Worm (Caenorhabditis elegans): ENCODE measurements around the gene nhr-40.

The nhr-40 gene

DNA sequence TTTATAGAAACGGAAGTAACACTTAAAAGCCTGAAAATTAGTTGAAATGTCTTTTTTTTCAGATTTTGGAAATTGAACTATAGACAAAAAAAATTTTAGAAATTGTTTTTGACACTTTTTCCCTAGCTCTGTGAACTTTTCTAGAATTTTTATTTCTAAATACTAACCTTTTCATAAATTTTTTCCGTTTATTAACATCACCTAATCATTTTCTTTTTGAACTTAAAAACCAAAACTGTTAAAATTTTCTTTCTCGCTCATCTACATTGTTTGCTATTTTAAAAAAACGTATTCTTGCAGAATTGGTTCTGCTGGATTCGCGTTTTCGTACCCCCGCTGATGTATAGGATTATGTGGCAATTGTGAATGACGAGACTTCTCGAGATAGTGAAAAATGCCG lies at the start of gene nhr-40, which contains the start of gene T03G6.7:
Gene nhr-40 (plus strand): TSS at position 301 of the 400 bp plus-strand sequence.
Gene T03G6.7 (plus strand): TSS at position 337 of the 400 bp plus-strand sequence.
- TF ChIP-seq zag-1 (tag; optimal IDR thresholded peaks at IDR 0.05) (no peak), lin-13 (GFP tag; optimal IDR thresholded peaks at IDR 0.05) (no peak), ztf-4 (tag; optimal IDR thresholded peaks at IDR 0.05) (no peak), unc-62 (GFP tag; optimal IDR thresholded peaks at IDR 0.05) (no peak), nhr-129 (tag; optimal IDR thresholded peaks at IDR 0.05) (no peak), nhr-77 (tag; optimal IDR thresholded peaks at IDR 0.05) (no peak), sem-4 (tag; optimal IDR thresholded peaks at IDR 0.05) (no peak), nhr-11 (tag; optimal IDR thresholded peaks at IDR 0.05) (no peak), crh-2 (tag; optimal IDR thresholded peaks at IDR 0.05) (no peak), ama-1 (optimal IDR thresholded peaks at IDR 0.05) (no peak), skn-1 (tag; optimal IDR thresholded peaks at IDR 0.05) (no peak), nhr-6 (tag; optimal IDR thresholded peaks at IDR 0.05) (no peak), R02D3.7 (tag; optimal IDR thresholded peaks at IDR 0.05) (no peak), fos-1 (tag; optimal IDR thresholded peaks at IDR 0.05) (no peak), nhr-237 (tag; optimal IDR thresholded peaks at IDR 0.05) (no peak), ztf-11 (tag; optimal IDR thresholded peaks at IDR 0.05) (no peak), nhr-12 (tag; optimal IDR thresholded peaks at IDR 0.05) (no peak), aly-2 (tag; optimal IDR thresholded peaks at IDR 0.05) (no peak), nhr-25 (tag; optimal IDR thresholded peaks at IDR 0.05) (no peak)

DNA sequence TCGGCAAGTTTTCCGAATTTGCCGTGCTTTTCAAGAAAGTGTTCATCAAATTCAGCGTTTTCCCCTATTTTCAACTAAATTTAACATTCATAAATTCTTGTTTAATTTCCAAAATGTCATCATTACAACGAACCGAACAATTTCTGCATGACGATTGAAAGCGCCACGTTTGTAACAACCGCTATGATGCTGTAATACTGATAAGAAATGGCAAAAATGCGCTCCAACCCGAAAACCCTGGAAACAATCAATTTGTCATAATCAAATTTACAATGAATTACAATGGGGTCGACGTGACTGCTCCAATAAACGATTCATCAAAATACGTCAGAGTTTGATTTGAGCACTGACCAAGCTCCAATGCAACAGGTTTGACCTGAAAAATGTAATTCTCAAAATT lies 49.2 kb upstream of the nhr-40 start:
- peak; percentile 79 for TF ChIP-seq crh-2 (tag; optimal IDR thresholded peaks at IDR 0.05)
- TF ChIP-seq fos-1 (tag; optimal IDR thresholded peaks at IDR 0.05) = peak; percentile 66
- TF ChIP-seq ceh-16 (tag; optimal IDR thresholded peaks at IDR 0.05) = no peak
- peak; percentile 5 for TF ChIP-seq sma-9 (GFP tag; optimal IDR thresholded peaks at IDR 0.05)
- no peak for TF ChIP-seq sma-9 (tag; optimal IDR thresholded peaks at IDR 0.05)
- TF ChIP-seq ceh-82 (tag; optimal IDR thresholded peaks at IDR 0.05) = no peak

DNA sequence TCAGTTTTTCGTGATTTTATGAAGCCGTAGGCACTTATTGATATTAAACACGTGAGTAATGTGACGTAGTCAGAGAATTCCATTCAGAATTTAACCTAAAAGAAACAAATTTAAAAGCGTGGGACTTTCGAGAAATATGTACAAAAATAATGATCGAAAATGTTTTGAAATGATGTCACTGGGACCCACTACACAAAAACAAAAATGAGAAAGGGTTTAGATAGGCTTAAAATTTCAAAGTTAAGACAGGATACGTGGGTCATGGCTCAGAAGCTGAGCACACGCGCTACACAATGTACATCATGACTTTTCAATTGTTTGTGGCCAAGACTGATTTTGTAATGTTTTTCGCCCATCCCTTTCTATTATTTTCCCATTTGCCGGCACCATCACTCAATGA lies 44.9 kb upstream of the nhr-40 start, which contains the start of gene smvt-1:
Gene smvt-1 (minus strand): TSS at position 101 of the 400 bp plus-strand sequence.
- TF ChIP-seq unc-55 (GFP tag; optimal IDR thresholded peaks at IDR 0.05) (peak; percentile 11), Y55F3AM.14 (GFP tag; optimal IDR thresholded peaks at IDR 0.05) (no peak), zag-1 (tag; optimal IDR thresholded peaks at IDR 0.05) (no peak)

DNA sequence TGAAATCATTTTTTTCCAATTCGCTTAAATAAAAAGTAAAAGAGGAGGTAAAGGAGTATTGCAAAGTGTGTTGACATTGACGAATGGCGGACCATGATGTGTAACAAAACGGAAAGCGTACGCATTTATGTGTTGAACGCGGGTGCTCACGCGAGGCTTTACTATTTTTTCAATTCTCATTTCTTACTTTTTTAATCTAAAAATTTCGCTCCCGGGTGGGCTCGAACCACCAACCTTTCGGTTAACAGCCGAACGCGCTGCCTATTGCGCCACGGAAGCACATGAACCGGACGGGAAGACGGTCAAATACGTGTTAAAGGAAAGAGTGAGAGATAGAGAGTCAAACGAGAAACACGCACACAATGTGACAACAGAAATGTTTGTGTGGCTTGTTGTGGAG lies 44.5 kb upstream of the nhr-40 start:
- TF ChIP-seq peb-1 (tag; optimal IDR thresholded peaks at IDR 0.05) (no peak), unc-55 (GFP tag; optimal IDR thresholded peaks at IDR 0.05) (peak; percentile 55), aly-2 (tag; optimal IDR thresholded peaks at IDR 0.05) (no peak), unc-62 (GFP tag; optimal IDR thresholded peaks at IDR 0.05) (no peak), fos-1 (tag; optimal IDR thresholded peaks at IDR 0.05) (peak; percentile 64), lin-11 (tag; optimal IDR thresholded peaks at IDR 0.05) (peak; percentile 30), skn-1 (tag; optimal IDR thresholded peaks at IDR 0.05) (no peak), nhr-25 (tag; optimal IDR thresholded peaks at IDR 0.05) (peak; percentile 4), crh-2 (tag; optimal IDR thresholded peaks at IDR 0.05) (peak; percentile 58), ceh-82 (tag; optimal IDR thresholded peaks at IDR 0.05) (no peak), Y55F3AM.14 (GFP tag; optimal IDR thresholded peaks at IDR 0.05) (no peak), ztf-1 (GFP tag; conservative IDR thresholded peaks at IDR 0.05) (no peak), R02D3.7 (tag; optimal IDR thresholded peaks at IDR 0.05) (no peak), elt-1 (tag; optimal IDR thresholded peaks at IDR 0.05) (no peak), blmp-1 (tag; optimal IDR thresholded peaks at IDR 0.05; ENCODE audit: insufficient read depth) (no peak), ceh-16 (tag; optimal IDR thresholded peaks at IDR 0.05) (no peak), nhr-10 (tag; optimal IDR thresholded peaks at IDR 0.05) (no peak), sma-9 (GFP tag; optimal IDR thresholded peaks at IDR 0.05) (peak; percentile 66), sma-9 (tag; optimal IDR thresholded peaks at IDR 0.05) (no peak), nhr-77 (tag; optimal IDR thresholded peaks at IDR 0.05) (no peak), unc-39 (tag; optimal IDR thresholded peaks at IDR 0.05) (no peak), nhr-129 (tag; optimal IDR thresholded peaks at IDR 0.05) (peak; percentile 70), sma-3 (GFP tag; optimal IDR thresholded peaks at IDR 0.05) (peak; percentile 37), sem-4 (tag; optimal IDR thresholded peaks at IDR 0.05) (peak; percentile 13), lin-13 (GFP tag; optimal IDR thresholded peaks at IDR 0.05) (peak; percentile 61), C34F6.9 (tag; optimal IDR thresholded peaks at IDR 0.05) (peak; percentile 53), alr-1 (tag; optimal IDR thresholded peaks at IDR 0.05) (no peak), mdl-1 (tag; optimal IDR thresholded peaks at IDR 0.05) (peak in 1 of 2 experiments; percentile 54), zag-1 (tag; optimal IDR thresholded peaks at IDR 0.05) (peak; percentile 18), mbf-1 (tag; optimal IDR thresholded peaks at IDR 0.05) (no peak), elt-3 (tag; optimal IDR thresholded peaks at IDR 0.05) (no peak), F13H6.1 (tag; optimal IDR thresholded peaks at IDR 0.05) (peak; percentile 74), lsy-2 (tag; optimal IDR thresholded peaks at IDR 0.05) (peak; percentile 35 to 67), gmeb-1 (tag; optimal IDR thresholded peaks at IDR 0.05) (peak; percentile 49), nhr-21 (tag; optimal IDR thresholded peaks at IDR 0.05) (peak; percentile 66), lin-39 (tag; optimal IDR thresholded peaks at IDR 0.05) (no peak), snpc-4 (tag; optimal IDR thresholded peaks at IDR 0.05) (peak; percentile 3), ZK546.5 (tag; optimal IDR thresholded peaks at IDR 0.05) (no peak), nhr-11 (tag; optimal IDR thresholded peaks at IDR 0.05) (no peak)
